Worm (Caenorhabditis elegans) whole organism, late embryonic: Measurements from ENCODE around the gene K10C9.7.

Source experiments
- ama-1 ChIP-seq: fragments of 150-350 bp; optimal IDR thresholded peaks from 2 replicates; lab custom pipeline; 2014
- dmd-4 ChIP-seq: sonication (generic microtip); optimal IDR thresholded peaks from 2 replicates; lab custom pipeline; 2016; ENCODE audit warnings: borderline replicate concordance, missing genetic modification characterization, missing compliant biosample characterization
- ets-4 ChIP-seq: sonication (generic microtip); optimal IDR thresholded peaks from 2 replicates; lab custom pipeline; 2016; ENCODE audit warnings: missing genetic modification characterization, missing compliant biosample characterization
- fax-1 ChIP-seq: sonication (generic microtip); optimal IDR thresholded peaks from 2 replicates; lab custom pipeline; 2016; ENCODE audit warnings: missing genotype, missing genetic modification characterization, missing compliant biosample characterization
- madf-2 ChIP-seq: sonication (generic microtip); optimal IDR thresholded peaks from 2 replicates; lab custom pipeline; 2017; ENCODE audit warnings: missing genetic modification characterization, missing compliant biosample characterization
- ztf-16 ChIP-seq: sonication (generic microtip); optimal IDR thresholded peaks from 2 replicates; lab custom pipeline; 2017; ENCODE audit warnings: missing genetic modification characterization, missing compliant biosample characterization

- TF ChIP-seq dmd-4 (tag; lab: Kevin White, UChicago) (no peak), ama-1 (no peak), ztf-16 (tag; lab: Kevin White, UChicago) (no peak), madf-2 (tag; lab: Kevin White, UChicago) (no peak), fax-1 (no peak), ets-4 (no peak)
These were observed 18.9 kb downstream of the K10C9.7 start, which contains the start of gene nra-4 for ce11 chrV:1048482-1048881.
